Worm (Caenorhabditis elegans): ENCODE data around the gene T09F5.2.

The T09F5.2 gene

DNA sequence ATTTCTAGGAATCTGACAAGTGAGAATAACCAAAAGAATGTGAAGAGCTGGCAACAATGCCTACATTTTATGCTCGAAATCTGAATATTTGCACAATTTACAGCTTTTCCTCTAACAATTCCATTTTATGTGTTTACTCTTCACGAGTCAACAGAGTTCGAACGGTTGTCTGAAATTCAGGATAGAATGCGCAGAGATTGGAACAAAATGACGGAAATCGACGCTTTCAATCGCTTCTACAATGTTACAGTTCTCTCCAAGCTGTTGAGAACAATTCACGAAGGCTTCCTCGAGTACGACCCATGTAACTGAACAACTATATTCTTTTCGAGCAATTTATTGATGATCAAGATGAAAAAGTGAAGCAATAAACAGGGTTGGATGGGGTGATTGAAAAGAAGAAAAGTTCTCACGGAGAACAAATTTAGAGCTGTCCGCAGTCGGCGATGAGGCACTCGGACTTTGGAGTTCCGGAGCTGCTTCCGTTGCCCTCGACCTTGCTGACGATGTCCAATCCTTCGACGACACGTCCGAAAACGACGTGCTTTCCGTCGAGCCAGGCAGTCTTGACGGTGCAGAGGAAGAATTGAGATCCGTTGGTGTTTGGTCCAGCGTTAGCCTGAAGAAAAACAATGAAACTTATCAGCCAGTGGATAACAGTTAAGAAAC, 35.6 kb downstream of the T09F5.2 start, which contains the start of gene Y75B12B.3 (continued):
- no peak for TF ChIP-seq tbx-9 (tag; optimal IDR thresholded peaks at IDR 0.05; ENCODE audit: borderline replicate concordance)
- no peak for TF ChIP-seq dpff-1 (tag; optimal IDR thresholded peaks at IDR 0.05)
- TF ChIP-seq hsf-1 (GFP tag; IDR thresholded peaks at IDR 0.05) = peak; percentile 83
- TF ChIP-seq nhr-179 (tag; optimal IDR thresholded peaks at IDR 0.05) = no peak
- TF ChIP-seq F57C9.4 (tag; optimal IDR thresholded peaks at IDR 0.05) = no peak
- TF ChIP-seq nfyb-1 (GFP tag; IDR thresholded peaks at IDR 0.05) = 0 out of 2 replicates have a peak, but pooled peaks have one; percentile 9
- TF ChIP-seq ceh-79 (tag; optimal IDR thresholded peaks at IDR 0.05) = peak; percentile 73
- peak; percentile 5; the same call in 1 of the 2 replicates for TF ChIP-seq rcor-1 (GFP tag; IDR thresholded peaks at IDR 0.05)
- 0 out of 2 replicates have a peak, but pooled peaks have one; percentile 56 for TF ChIP-seq ztf-25 (GFP tag; IDR thresholded peaks at IDR 0.05)
- peak; percentile 43 for TF ChIP-seq snpc-1.3 (tag; optimal IDR thresholded peaks at IDR 0.05; ENCODE audit: insufficient read depth)
- no peak for TF ChIP-seq snpc-1.1 (tag; optimal IDR thresholded peaks at IDR 0.05; ENCODE audit: insufficient read depth)
- TF ChIP-seq atf-7 (tag; optimal IDR thresholded peaks at IDR 0.05) = no peak
- TF ChIP-seq repo-1 (tag; optimal IDR thresholded peaks at IDR 0.05) = no peak
- TF ChIP-seq ztf-18 (tag; optimal IDR thresholded peaks at IDR 0.05) = peak; percentile 54
- no peak for TF ChIP-seq cebp-2 (GFP tag; IDR thresholded peaks at IDR 0.05)
- TF ChIP-seq Y53G8AR.9 (GFP tag; conservative IDR thresholded peaks at IDR 0.05) = peak; percentile 67; the same call in 1 of the 2 replicates
- TF ChIP-seq C17E4.6 (GFP tag; IDR thresholded peaks at IDR 0.05) = 0 out of 2 replicates have a peak, but pooled peaks have one; percentile 27
- peak; percentile 24 for TF ChIP-seq T26A5.8 (tag; optimal IDR thresholded peaks at IDR 0.05)
- no peak for TF ChIP-seq nfya-1 (tag; optimal IDR thresholded peaks at IDR 0.05; ENCODE audit: borderline replicate concordance, insufficient read depth)
- TF ChIP-seq efl-1 (GFP tag; optimal IDR thresholded peaks at IDR 0.05) = no peak
- TF ChIP-seq lin-35 (GFP tag; optimal IDR thresholded peaks at IDR 0.05) = no peak
- TF ChIP-seq him-1 (tag; optimal IDR thresholded peaks at IDR 0.05) = peak; percentile 57
- TF ChIP-seq sptf-2 (GFP tag; optimal IDR thresholded peaks at IDR 0.05) = no peak
- peak; percentile 24 for TF ChIP-seq snpc-3.4 (tag; optimal IDR thresholded peaks at IDR 0.05)
- 0 out of 2 replicates have a peak, but pooled peaks have one; percentile 5 for TF ChIP-seq Y95B8A.8 (GFP tag; IDR thresholded peaks at IDR 0.05)
- TF ChIP-seq egrh-3 (GFP tag; IDR thresholded peaks at IDR 0.05) = peak; percentile 18; the same call in 1 of the 2 replicates
- peak; percentile 73 for TF ChIP-seq ama-1 (optimal IDR thresholded peaks at IDR 0.05)
- TF ChIP-seq ama-1 (GFP tag; optimal IDR thresholded peaks at IDR 0.05) = peak in 1 of 2 experiments; percentile 9
- peak; percentile 50; the same call in 1 of the 2 replicates for TF ChIP-seq attf-6 (GFP tag; IDR thresholded peaks at IDR 0.05)
- peak; percentile 72 for TF ChIP-seq zfh-2 (GFP tag; conservative IDR thresholded peaks at IDR 0.05)
- TF ChIP-seq cebp-1 (GFP tag; IDR thresholded peaks at IDR 0.05) = no peak
- TF ChIP-seq cebp-1 (tag; optimal IDR thresholded peaks at IDR 0.05) = peak; percentile 29
- no peak for TF ChIP-seq let-526 (GFP tag; IDR thresholded peaks at IDR 0.05)
- TF ChIP-seq lir-1 (GFP tag; conservative IDR thresholded peaks at IDR 0.05) = no peak
- no peak for TF ChIP-seq pha-4 (tag; optimal IDR thresholded peaks at IDR 0.05)
- TF ChIP-seq madf-3 (GFP tag; IDR thresholded peaks at IDR 0.05) = 0 out of 2 replicates have a peak, but pooled peaks have one; percentile 3
- peak; percentile 46 for TF ChIP-seq athp-1 (tag; optimal IDR thresholded peaks at IDR 0.05)
- TF ChIP-seq die-1 (tag; optimal IDR thresholded peaks at IDR 0.05) = peak; percentile 36
- 0 out of 2 replicates have a peak, but pooled peaks have one; percentile 17 for TF ChIP-seq egl-44 (GFP tag; IDR thresholded peaks at IDR 0.05)
- no peak for TF ChIP-seq mel-28 (tag; optimal IDR thresholded peaks at IDR 0.05; ENCODE audit: borderline replicate concordance)
- TF ChIP-seq rec-8 (tag; optimal IDR thresholded peaks at IDR 0.05) = peak in 1 of 2 experiments; percentile 22
- 0 out of 2 replicates have a peak, but pooled peaks have one; percentile 52 for TF ChIP-seq pbrm-1 (GFP tag; IDR thresholded peaks at IDR 0.05)
- TF ChIP-seq aptf-2 (GFP tag; conservative IDR thresholded peaks at IDR 0.05) = no peak
- peak; percentile 27; the same call in 1 of the 2 replicates for TF ChIP-seq F39B2.1 (GFP tag; IDR thresholded peaks at IDR 0.05)
- TF ChIP-seq xnd-1 (tag; optimal IDR thresholded peaks at IDR 0.05) = peak; percentile 11
- TF ChIP-seq attf-5 (GFP tag; optimal IDR thresholded peaks at IDR 0.05) = peak; percentile 48

Data from whole organism, young adult.